Worm (Caenorhabditis elegans): ENCODE measurements around the gene F26D2.14.
A peak's percentile ranks its signal among the peaks of the same experiment; 100 is the strongest.

F26D2.14 gene

ce11 chrV:16479275-16479674, 43.6 kb downstream of the F26D2.14 start, which contains the start of gene T08G3.11:
Gene T08G3.11 (minus strand): TSS chrV:16479375.
- no peak for TF ChIP-seq nhr-41 (GFP tag; IDR thresholded peaks at IDR 0.05)
- TF ChIP-seq F26F4.8 (GFP tag; conservative IDR thresholded peaks at IDR 0.05) = no peak
- no peak for TF ChIP-seq sdz-12 (GFP tag; optimal IDR thresholded peaks at IDR 0.05)
- no peak for TF ChIP-seq ztf-7 (tag; optimal IDR thresholded peaks at IDR 0.05)
- no peak for TF ChIP-seq fkh-10 (GFP tag; optimal IDR thresholded peaks at IDR 0.05)
- TF ChIP-seq hif-1 (tag; optimal IDR thresholded peaks at IDR 0.05) = no peak
- TF ChIP-seq unc-62 (GFP tag; optimal IDR thresholded peaks at IDR 0.05 in 1 of 2) = peak in 1 of 2 experiments; percentile 67
- no peak for TF ChIP-seq unc-62 (tag; optimal IDR thresholded peaks at IDR 0.05)

- TF ChIP-seq lin-15B (tag; optimal IDR thresholded peaks at IDR 0.05) (no peak), unc-62 (GFP tag; optimal IDR thresholded peaks at IDR 0.05 in 1 of 2) (peak in 1 of 2 experiments; percentile 68), unc-62 (tag; optimal IDR thresholded peaks at IDR 0.05) (no peak), dve-1 (tag; optimal IDR thresholded peaks at IDR 0.05; ENCODE audit: insufficient read depth) (no peak), mxl-3 (GFP tag; optimal IDR thresholded peaks at IDR 0.05) (no peak), cey-2 (tag; optimal IDR thresholded peaks at IDR 0.05; ENCODE audit: borderline replicate concordance, insufficient read depth) (no peak), nhr-111 (GFP tag; optimal IDR thresholded peaks at IDR 0.05) (no peak), aha-1 (tag) (no peak), ces-1 (GFP tag; optimal IDR thresholded peaks at IDR 0.05) (no peak), F26F4.8 (GFP tag; conservative IDR thresholded peaks at IDR 0.05) (no peak)
Observed at ce11 chrV:16480919-16481630, 45.4 kb downstream of the F26D2.14 start, which contains the start of the genes F57E7.4 and spig-6. Gene F57E7.4 (minus strand): TSS chrV:16481019. Gene spig-6 (plus strand): TSS chrV:16481580.

- TF ChIP-seq dpl-1 (GFP tag; optimal IDR thresholded peaks at IDR 0.05) (no peak), daf-12 (tag; optimal IDR thresholded peaks at IDR 0.05) (no peak), ama-1 (optimal IDR thresholded peaks at IDR 0.05) (no peak), R02D3.7 (tag; optimal IDR thresholded peaks at IDR 0.05) (no peak), mxl-2 (GFP tag; conservative IDR thresholded peaks at IDR 0.05) (no peak), aha-1 (tag) (no peak), nhr-25 (tag; optimal IDR thresholded peaks at IDR 0.05; ENCODE audit: borderline replicate concordance, insufficient read depth) (no peak), ceh-82 (tag; optimal IDR thresholded peaks at IDR 0.05) (no peak), nhr-42 (GFP tag; IDR thresholded peaks at IDR 0.05) (no peak), dmd-8 (GFP tag; IDR thresholded peaks at IDR 0.05) (no peak), zip-11 (GFP tag; IDR thresholded peaks at IDR 0.05) (no peak), nhr-237 (tag; optimal IDR thresholded peaks at IDR 0.05) (no peak), zip-2 (tag; optimal IDR thresholded peaks at IDR 0.05) (no peak), lin-39 (tag; optimal IDR thresholded peaks at IDR 0.05) (no peak), unc-62 (GFP tag; optimal IDR thresholded peaks at IDR 0.05 in 1 of 2) (no peak), unc-62 (tag; optimal IDR thresholded peaks at IDR 0.05) (no peak), jun-1 (tag; optimal IDR thresholded peaks at IDR 0.05) (no peak)
Observed at ce11 chrV:16483044-16483443, 47.4 kb downstream of the F26D2.14 start, which contains the start of gene F57E7.2. Gene F57E7.2 (minus strand): TSS chrV:16483144.

ce11 chrV:16483681-16484080, 48.0 kb downstream of the F26D2.14 start, which contains the start of gene srh-139:
Gene srh-139 (plus strand): TSS chrV:16483981.
- TF ChIP-seq F26F4.8 (GFP tag; conservative IDR thresholded peaks at IDR 0.05) (no peak), aha-1 (tag) (no peak), daf-19 (GFP tag; conservative IDR thresholded peaks at IDR 0.05) (no peak), ztf-11 (tag; optimal IDR thresholded peaks at IDR 0.05) (no peak), unc-62 (GFP tag; optimal IDR thresholded peaks at IDR 0.05 in 1 of 2) (peak in 1 of 2 experiments; percentile 11), unc-62 (tag; optimal IDR thresholded peaks at IDR 0.05) (no peak), egl-43 (GFP tag; IDR thresholded peaks at IDR 0.05) (no peak), mes-2 (tag; optimal IDR thresholded peaks at IDR 0.05; ENCODE audit: poor library complexity, severe bottlenecking) (no peak)
